Worm (Caenorhabditis elegans) whole organism, early embryonic: Measurements from ENCODE around the gene srd-43.

Source experiments
- B0310.2 ChIP-seq: sonication (generic microtip); optimal IDR thresholded peaks from 2 replicates; lab custom pipeline; 2016; ENCODE audit warnings: mild to moderate bottlenecking, missing genetic modification characterization, missing compliant biosample characterization
- F13C5.2 ChIP-seq: sonication (generic microtip); optimal IDR thresholded peaks from 2 replicates; lab custom pipeline; 2017; ENCODE audit warnings: mild to moderate bottlenecking, missing genetic modification characterization, inconsistent platforms, missing compliant biosample characterization
- aly-1 ChIP-seq: sonication (generic microtip); optimal IDR thresholded peaks from 2 replicates; lab custom pipeline; 2016; ENCODE audit warnings: missing genetic modification characterization, missing compliant biosample characterization
- ama-1 ChIP-seq: fragments of 150-350 bp; optimal IDR thresholded peaks from 2 replicates; lab custom pipeline; 2014
- ceh-13 ChIP-seq: fragments of 200-800 bp; sonication (Bioruptor generic); optimal IDR thresholded peaks from 2 replicates; lab custom pipeline; 2018; ENCODE audit warnings: mild to moderate bottlenecking, missing genetic modification characterization, missing compliant biosample characterization
- ceh-36 ChIP-seq: sonication (generic microtip); optimal IDR thresholded peaks from 2 replicates; lab custom pipeline; 2016; ENCODE audit warnings: missing genetic modification characterization, inconsistent platforms, missing compliant biosample characterization
- ets-7 ChIP-seq: sonication (generic microtip); optimal IDR thresholded peaks from 2 replicates; lab custom pipeline; 2016; ENCODE audit warnings: missing genotype, missing genetic modification characterization, missing compliant biosample characterization
- flt-1 ChIP-seq: fragments of 200-800 bp; sonication (Bioruptor generic); IDR thresholded peaks from 2 replicates; pipeline ENCODE4 v1.3.6; 2022; ENCODE audit warnings: missing genetic modification characterization, missing compliant biosample characterization
- hmbx-1 ChIP-seq: sonication (generic microtip); optimal IDR thresholded peaks from 2 replicates; lab custom pipeline; 2016; ENCODE audit warnings: mild to moderate bottlenecking, missing genetic modification characterization, missing compliant biosample characterization
- hmg-4 ChIP-seq: fragments of 200-800 bp; sonication (Bioruptor generic); optimal IDR thresholded peaks from 2 replicates; lab custom pipeline; 2018; ENCODE audit warnings: mild to moderate bottlenecking, missing genetic modification characterization, missing compliant biosample characterization
- hnd-1 ChIP-seq: sonication (generic microtip); optimal IDR thresholded peaks from 2 replicates; lab custom pipeline; 2016; ENCODE audit warnings: missing genetic modification characterization, missing compliant biosample characterization
- pes-1 ChIP-seq: fragments of 200-800 bp; sonication (Bioruptor generic); IDR thresholded peaks from 2 replicates; pipeline ENCODE4 v1.3.6; 2022; ENCODE audit warnings: missing genetic modification reagents, missing genetic modification characterization, missing compliant biosample characterization
- scrt-1 ChIP-seq: fragments of 200-800 bp; sonication (Bioruptor generic); IDR thresholded peaks from 2 replicates; pipeline ENCODE4 v1.3.6; 2022; ENCODE audit warnings: missing genetic modification characterization, missing compliant biosample characterization
- sea-1 ChIP-seq: fragments of 200-800 bp; sonication (Bioruptor generic); conservative IDR thresholded peaks from 2 replicates; pipeline ENCODE4 v1.3.6; 2022; ENCODE audit warnings: missing genetic modification characterization, missing compliant biosample characterization
- tbx-11 ChIP-seq: fragments of 200-800 bp; sonication (Bioruptor generic); IDR thresholded peaks from 2 replicates; pipeline ENCODE4 v1.3.6; 2022; ENCODE audit warnings: missing genetic modification characterization, missing compliant biosample characterization
- tbx-37 ChIP-seq: fragments of 200-800 bp; sonication (Bioruptor generic); conservative IDR thresholded peaks from 2 replicates; pipeline ENCODE4 v1.3.6; 2022; ENCODE audit warnings: missing genetic modification reagents, missing genetic modification characterization, missing compliant biosample characterization
- tra-4 ChIP-seq: sonication (generic microtip); optimal IDR thresholded peaks from 2 replicates; lab custom pipeline; 2017; ENCODE audit warnings: missing genetic modification characterization, missing compliant biosample characterization

srd-43 gene

ce11 chrX:13290531-13290930 lies 15.1 kb downstream of the srd-43 start, which contains the start of gene R04D3.3:
TSS of gene R04D3.3 (minus strand) at chrX:13290631.
- no peak for TF ChIP-seq ama-1 (lab: Kevin White, UChicago)
- TF ChIP-seq hmbx-1 (tag; lab: Kevin White, UChicago) = no peak
- TF ChIP-seq tra-4 = no peak
- no peak for TF ChIP-seq tbx-11 (GFP tag; lab: Robert Waterston, UW)
- no peak for TF ChIP-seq F13C5.2 (tag; lab: Kevin White, UChicago)
- no peak for TF ChIP-seq B0310.2 (tag; lab: Kevin White, UChicago)
- TF ChIP-seq ets-7 (tag; lab: Kevin White, UChicago) = no peak
- TF ChIP-seq ceh-13 = no peak
- no peak for TF ChIP-seq aly-1 (tag; lab: Kevin White, UChicago)
- TF ChIP-seq pes-1 (GFP tag; lab: Robert Waterston, UW) = no peak
- no peak for TF ChIP-seq scrt-1 (GFP tag; lab: Robert Waterston, UW)
- no peak for TF ChIP-seq tbx-37 (GFP tag; lab: Robert Waterston, UW)
- TF ChIP-seq hnd-1 (tag; lab: Kevin White, UChicago) = no peak
- no peak for TF ChIP-seq ceh-36 (tag; lab: Kevin White, UChicago)

ce11 chrX:13288715-13289114 lies 16.9 kb downstream of the srd-43 start, which contains the start of gene R04D3.4:
TSS of gene R04D3.4 (minus strand) at chrX:13288815.
- TF ChIP-seq hnd-1 (tag; lab: Kevin White, UChicago) = no peak
- TF ChIP-seq tbx-37 (GFP tag; lab: Robert Waterston, UW) = no peak
- TF ChIP-seq ceh-13 = no peak
- TF ChIP-seq scrt-1 (GFP tag; lab: Robert Waterston, UW) = no peak
- TF ChIP-seq tbx-11 (GFP tag; lab: Robert Waterston, UW) = no peak

ce11 chrX:13286533-13286932 lies 19.1 kb downstream of the srd-43 start, which contains the start of gene R04D3.2:
TSS of gene R04D3.2 (minus strand) at chrX:13286633.
- TF ChIP-seq F13C5.2 (tag; lab: Kevin White, UChicago) = no peak
- no peak for TF ChIP-seq flt-1 (GFP tag; lab: Robert Waterston, UW)
- no peak for TF ChIP-seq sea-1 (GFP tag; lab: Robert Waterston, UW)
- TF ChIP-seq hmg-4 (GFP tag; lab: Kevin White, UChicago) = no peak
- TF ChIP-seq ets-7 (tag; lab: Kevin White, UChicago) = no peak
- TF ChIP-seq hnd-1 (tag; lab: Kevin White, UChicago) = no peak
- TF ChIP-seq hmbx-1 (tag; lab: Kevin White, UChicago) = no peak
- TF ChIP-seq ama-1 (lab: Kevin White, UChicago) = no peak
- TF ChIP-seq ceh-36 (tag; lab: Kevin White, UChicago) = no peak
- TF ChIP-seq pes-1 (GFP tag; lab: Robert Waterston, UW) = no peak
- no peak for TF ChIP-seq aly-1 (tag; lab: Kevin White, UChicago)
- no peak for TF ChIP-seq tbx-37 (GFP tag; lab: Robert Waterston, UW)
- no peak for TF ChIP-seq B0310.2 (tag; lab: Kevin White, UChicago)
- TF ChIP-seq scrt-1 (GFP tag; lab: Robert Waterston, UW) = no peak
- TF ChIP-seq tra-4 = no peak
- no peak for TF ChIP-seq ceh-13
- no peak for TF ChIP-seq tbx-11 (GFP tag; lab: Robert Waterston, UW)

ce11 chrX:13284618-13285017 lies 21.0 kb downstream of the srd-43 start:
- TF ChIP-seq ceh-36 (tag; lab: Kevin White, UChicago) (no peak), hmg-4 (GFP tag; lab: Kevin White, UChicago) (no peak), aly-1 (tag; lab: Kevin White, UChicago) (no peak), hnd-1 (tag; lab: Kevin White, UChicago) (no peak), sea-1 (GFP tag; lab: Robert Waterston, UW) (no peak), pes-1 (GFP tag; lab: Robert Waterston, UW) (no peak), B0310.2 (tag; lab: Kevin White, UChicago) (no peak), F13C5.2 (tag; lab: Kevin White, UChicago) (no peak), tbx-11 (GFP tag; lab: Robert Waterston, UW) (no peak), ama-1 (lab: Kevin White, UChicago) (no peak)

- no peak for TF ChIP-seq F13C5.2 (tag; lab: Kevin White, UChicago)
- no peak for TF ChIP-seq hmg-4 (GFP tag; lab: Kevin White, UChicago)
- TF ChIP-seq tbx-37 (GFP tag; lab: Robert Waterston, UW) = no peak
- no peak for TF ChIP-seq tra-4
- no peak for TF ChIP-seq scrt-1 (GFP tag; lab: Robert Waterston, UW)
- TF ChIP-seq B0310.2 (tag; lab: Kevin White, UChicago) = no peak
- TF ChIP-seq ceh-13 = no peak
- TF ChIP-seq hmbx-1 (tag; lab: Kevin White, UChicago) = no peak
- no peak for TF ChIP-seq flt-1 (GFP tag; lab: Robert Waterston, UW)
- no peak for TF ChIP-seq pes-1 (GFP tag; lab: Robert Waterston, UW)
- no peak for TF ChIP-seq ets-7 (tag; lab: Kevin White, UChicago)
- TF ChIP-seq tbx-11 (GFP tag; lab: Robert Waterston, UW) = no peak
- TF ChIP-seq hnd-1 (tag; lab: Kevin White, UChicago) = no peak
- TF ChIP-seq ama-1 (lab: Kevin White, UChicago) = no peak
- TF ChIP-seq aly-1 (tag; lab: Kevin White, UChicago) = no peak
- TF ChIP-seq ceh-36 (tag; lab: Kevin White, UChicago) = no peak
- no peak for TF ChIP-seq sea-1 (GFP tag; lab: Robert Waterston, UW)
Measured at ce11 chrX:13284091-13284490, 21.6 kb downstream of the srd-43 start, which contains the start of gene cyp-14A4. TSS of gene cyp-14A4 (minus strand) at chrX:13284197.

ce11 chrX:13283462-13283861 lies 22.2 kb downstream of the srd-43 start:
- TF ChIP-seq ceh-36 (tag; lab: Kevin White, UChicago) (no peak), hmg-4 (GFP tag; lab: Kevin White, UChicago) (no peak), flt-1 (GFP tag; lab: Robert Waterston, UW) (no peak), hmbx-1 (tag; lab: Kevin White, UChicago) (no peak), pes-1 (GFP tag; lab: Robert Waterston, UW) (no peak)

ce11 chrX:13278876-13279275 lies 26.8 kb downstream of the srd-43 start, which contains the start of gene phf-33:
TSS of gene phf-33 (minus strand) at chrX:13278976.
- no peak for TF ChIP-seq tbx-11 (GFP tag; lab: Robert Waterston, UW)
- no peak for TF ChIP-seq hmg-4 (GFP tag; lab: Kevin White, UChicago)
- no peak for TF ChIP-seq aly-1 (tag; lab: Kevin White, UChicago)
- TF ChIP-seq F13C5.2 (tag; lab: Kevin White, UChicago) = no peak
- TF ChIP-seq scrt-1 (GFP tag; lab: Robert Waterston, UW) = no peak
- TF ChIP-seq ceh-13 = no peak
- no peak for TF ChIP-seq ama-1 (lab: Kevin White, UChicago)
- no peak for TF ChIP-seq ceh-36 (tag; lab: Kevin White, UChicago)
- no peak for TF ChIP-seq hmbx-1 (tag; lab: Kevin White, UChicago)
- no peak for TF ChIP-seq flt-1 (GFP tag; lab: Robert Waterston, UW)
- TF ChIP-seq tra-4 = no peak
- TF ChIP-seq hnd-1 (tag; lab: Kevin White, UChicago) = no peak
- TF ChIP-seq ets-7 (tag; lab: Kevin White, UChicago) = no peak
- no peak for TF ChIP-seq sea-1 (GFP tag; lab: Robert Waterston, UW)
- no peak for TF ChIP-seq tbx-37 (GFP tag; lab: Robert Waterston, UW)
- no peak for TF ChIP-seq pes-1 (GFP tag; lab: Robert Waterston, UW)
- TF ChIP-seq B0310.2 (tag; lab: Kevin White, UChicago) = no peak
